Worm (Caenorhabditis elegans): Measurements from ENCODE around the gene sre-40.

sre-40 gene

DNA sequence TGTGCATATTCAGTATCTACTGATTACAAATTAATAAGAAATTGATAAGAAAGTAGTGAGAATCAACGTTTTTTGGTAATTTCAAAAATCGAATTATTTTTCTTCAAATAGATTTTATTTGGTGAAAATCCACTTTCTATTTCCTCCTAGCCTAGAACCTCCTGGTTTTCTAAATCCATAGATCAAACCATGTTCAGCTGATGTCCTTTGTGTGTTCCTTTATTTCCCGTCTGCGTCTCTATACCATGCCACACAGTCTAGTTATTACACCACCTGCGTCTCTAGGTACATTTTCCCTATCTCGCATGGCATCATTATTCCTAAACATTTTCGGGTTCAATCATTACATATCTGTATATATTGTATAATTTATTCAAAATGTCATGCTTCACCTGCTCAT lies 9.5 kb upstream of the sre-40 start, which contains the start of gene F10G7.5:
Gene F10G7.5, plus strand, starts transcription at position 286 of the 400 bp plus-strand sequence.
- TF ChIP-seq pes-1 (GFP tag; IDR thresholded peaks at IDR 0.05) (no peak), F13C5.2 (tag; optimal IDR thresholded peaks at IDR 0.05) (no peak), hnd-1 (tag; optimal IDR thresholded peaks at IDR 0.05) (no peak), hmg-4 (GFP tag; optimal IDR thresholded peaks at IDR 0.05) (no peak), sea-1 (GFP tag; conservative IDR thresholded peaks at IDR 0.05) (no peak), ceh-36 (tag; optimal IDR thresholded peaks at IDR 0.05) (no peak), ets-7 (tag; optimal IDR thresholded peaks at IDR 0.05) (no peak), tra-4 (tag; optimal IDR thresholded peaks at IDR 0.05) (no peak), hmbx-1 (tag; optimal IDR thresholded peaks at IDR 0.05) (no peak), ama-1 (optimal IDR thresholded peaks at IDR 0.05) (no peak), ceh-13 (GFP tag; optimal IDR thresholded peaks at IDR 0.05) (no peak), tbx-11 (GFP tag; IDR thresholded peaks at IDR 0.05) (no peak), scrt-1 (GFP tag; IDR thresholded peaks at IDR 0.05) (no peak)

DNA sequence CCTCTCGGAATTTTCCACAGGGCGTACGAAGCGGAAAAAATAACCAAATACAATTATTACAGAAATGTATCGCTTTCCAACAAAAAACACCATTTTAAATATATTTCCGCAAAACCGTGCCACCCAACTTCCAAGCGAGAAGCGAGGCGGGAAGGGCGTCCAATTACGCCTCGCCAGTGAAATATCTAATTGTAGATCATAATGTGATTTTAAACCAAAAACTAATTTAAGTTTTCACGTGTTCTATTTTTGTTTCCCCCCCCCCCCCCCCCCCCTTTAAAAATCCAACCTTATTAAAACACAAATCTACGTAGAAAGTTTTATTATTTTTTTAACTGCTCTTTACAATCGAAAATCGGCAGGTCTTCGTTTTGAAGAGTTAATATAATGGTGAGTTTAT lies 5.9 kb upstream of the sre-40 start, which contains the start of gene F10G7.12:
Gene F10G7.12, plus strand, starts transcription at position 301 of the 400 bp plus-strand sequence.
- no peak for TF ChIP-seq F13C5.2 (tag; optimal IDR thresholded peaks at IDR 0.05)
- TF ChIP-seq sea-1 (GFP tag; conservative IDR thresholded peaks at IDR 0.05) = no peak
- TF ChIP-seq flt-1 (GFP tag; IDR thresholded peaks at IDR 0.05) = no peak
- TF ChIP-seq B0310.2 (tag; optimal IDR thresholded peaks at IDR 0.05) = no peak
- no peak for TF ChIP-seq ceh-36 (tag; optimal IDR thresholded peaks at IDR 0.05)
- TF ChIP-seq tbx-37 (GFP tag; conservative IDR thresholded peaks at IDR 0.05) = no peak
- TF ChIP-seq tbx-11 (GFP tag; IDR thresholded peaks at IDR 0.05) = no peak
- no peak for TF ChIP-seq hnd-1 (tag; optimal IDR thresholded peaks at IDR 0.05)
- TF ChIP-seq ama-1 (optimal IDR thresholded peaks at IDR 0.05) = no peak
- TF ChIP-seq ets-7 (tag; optimal IDR thresholded peaks at IDR 0.05) = no peak
- TF ChIP-seq scrt-1 (GFP tag; IDR thresholded peaks at IDR 0.05) = no peak
- TF ChIP-seq hmbx-1 (tag; optimal IDR thresholded peaks at IDR 0.05) = no peak
- TF ChIP-seq tra-4 (tag; optimal IDR thresholded peaks at IDR 0.05) = no peak
- no peak for TF ChIP-seq ceh-13 (GFP tag; optimal IDR thresholded peaks at IDR 0.05)
- no peak for TF ChIP-seq aly-1 (tag; optimal IDR thresholded peaks at IDR 0.05)
- no peak for TF ChIP-seq pes-1 (GFP tag; IDR thresholded peaks at IDR 0.05)
- TF ChIP-seq hmg-4 (GFP tag; optimal IDR thresholded peaks at IDR 0.05) = no peak

DNA sequence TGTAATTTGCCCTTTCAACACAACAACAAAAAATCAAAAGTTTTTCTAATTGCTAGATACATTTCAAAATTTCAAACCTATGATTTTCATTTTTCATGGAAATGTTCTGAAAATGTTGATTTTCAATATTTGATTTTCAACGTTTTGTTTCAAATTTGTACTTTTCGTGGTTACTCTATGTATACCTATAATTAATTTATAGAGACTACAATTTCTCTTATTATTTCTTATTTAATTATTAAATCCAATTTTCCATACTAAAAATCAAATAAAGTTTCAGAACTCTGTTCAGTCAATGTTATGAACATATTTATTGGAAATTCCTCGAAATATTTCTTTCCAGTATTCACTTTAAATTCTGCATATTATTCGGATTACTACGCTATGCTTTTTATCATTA lies 3.3 kb upstream of the sre-40 start, which contains the start of gene sre-39:
Gene sre-39, plus strand, starts transcription at position 301 of the 400 bp plus-strand sequence.
- TF ChIP-seq tbx-11 (GFP tag; IDR thresholded peaks at IDR 0.05) = no peak
- TF ChIP-seq tbx-37 (GFP tag; conservative IDR thresholded peaks at IDR 0.05) = no peak
- TF ChIP-seq scrt-1 (GFP tag; IDR thresholded peaks at IDR 0.05) = no peak
- no peak for TF ChIP-seq aly-1 (tag; optimal IDR thresholded peaks at IDR 0.05)
- TF ChIP-seq tra-4 (tag; optimal IDR thresholded peaks at IDR 0.05) = no peak
- TF ChIP-seq sea-1 (GFP tag; conservative IDR thresholded peaks at IDR 0.05) = no peak
- TF ChIP-seq ets-7 (tag; optimal IDR thresholded peaks at IDR 0.05) = no peak
- no peak for TF ChIP-seq ceh-13 (GFP tag; optimal IDR thresholded peaks at IDR 0.05)
- TF ChIP-seq hmg-4 (GFP tag; optimal IDR thresholded peaks at IDR 0.05) = no peak
- no peak for TF ChIP-seq ceh-36 (tag; optimal IDR thresholded peaks at IDR 0.05)
- no peak for TF ChIP-seq ama-1 (optimal IDR thresholded peaks at IDR 0.05)
- TF ChIP-seq hmbx-1 (tag; optimal IDR thresholded peaks at IDR 0.05) = no peak
- no peak for TF ChIP-seq B0310.2 (tag; optimal IDR thresholded peaks at IDR 0.05)
- no peak for TF ChIP-seq pes-1 (GFP tag; IDR thresholded peaks at IDR 0.05)
- TF ChIP-seq F13C5.2 (tag; optimal IDR thresholded peaks at IDR 0.05) = no peak
- TF ChIP-seq flt-1 (GFP tag; IDR thresholded peaks at IDR 0.05) = no peak
- no peak for TF ChIP-seq hnd-1 (tag; optimal IDR thresholded peaks at IDR 0.05)

DNA sequence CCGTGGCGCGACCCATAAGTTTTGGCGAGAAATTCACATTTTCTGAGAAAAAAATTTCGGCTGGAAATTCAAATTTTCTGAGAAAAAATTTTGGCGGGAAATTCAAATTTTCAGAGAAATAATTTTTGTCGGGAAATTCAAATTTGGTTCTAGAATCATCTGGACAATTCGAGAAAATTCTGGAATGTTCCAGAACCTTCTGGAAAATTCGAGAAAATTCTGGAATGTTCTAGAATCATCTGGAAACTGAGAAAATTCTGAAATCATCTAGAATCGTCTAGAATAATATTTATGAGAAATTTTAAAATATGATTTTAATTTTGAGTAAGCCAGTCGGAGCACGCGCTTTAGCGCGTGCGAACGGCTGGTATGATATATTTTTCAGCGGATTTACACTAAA lies 1.3 kb upstream of the sre-40 start:
- TF ChIP-seq ets-7 (tag; optimal IDR thresholded peaks at IDR 0.05) (no peak), flt-1 (GFP tag; IDR thresholded peaks at IDR 0.05) (no peak), hmg-4 (GFP tag; optimal IDR thresholded peaks at IDR 0.05) (no peak), ceh-36 (tag; optimal IDR thresholded peaks at IDR 0.05) (no peak), sea-1 (GFP tag; conservative IDR thresholded peaks at IDR 0.05) (no peak), hmbx-1 (tag; optimal IDR thresholded peaks at IDR 0.05) (no peak), F13C5.2 (tag; optimal IDR thresholded peaks at IDR 0.05) (no peak), tbx-11 (GFP tag; IDR thresholded peaks at IDR 0.05) (no peak), B0310.2 (tag; optimal IDR thresholded peaks at IDR 0.05) (no peak), tra-4 (tag; optimal IDR thresholded peaks at IDR 0.05) (no peak), ama-1 (optimal IDR thresholded peaks at IDR 0.05) (no peak)

DNA sequence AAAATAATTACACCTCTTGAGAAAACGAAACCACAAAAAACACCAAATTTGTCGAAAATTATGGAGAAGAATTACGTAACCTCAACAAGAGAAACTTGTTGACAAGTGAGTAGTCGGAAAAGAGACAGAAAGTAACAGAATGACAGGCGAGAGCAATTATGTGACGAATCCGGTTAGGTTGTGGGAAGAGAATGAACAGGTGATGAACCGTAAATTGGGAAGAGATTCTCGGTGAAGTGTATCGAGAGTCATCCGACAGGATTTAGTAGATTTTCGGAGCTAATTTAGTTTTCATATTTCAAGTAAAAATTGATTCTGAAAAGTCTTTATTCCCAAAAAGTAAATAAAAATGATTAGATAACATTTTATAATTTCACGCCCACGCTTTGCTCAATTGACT lies 2.2 kb downstream of the sre-40 start, which contains the start of gene T05A7.7:
Gene T05A7.7, minus strand, starts transcription at position 101 of the 400 bp plus-strand sequence.
- no peak for TF ChIP-seq tbx-11 (GFP tag; IDR thresholded peaks at IDR 0.05)
- no peak for TF ChIP-seq hmbx-1 (tag; optimal IDR thresholded peaks at IDR 0.05)
- no peak for TF ChIP-seq scrt-1 (GFP tag; IDR thresholded peaks at IDR 0.05)

DNA sequence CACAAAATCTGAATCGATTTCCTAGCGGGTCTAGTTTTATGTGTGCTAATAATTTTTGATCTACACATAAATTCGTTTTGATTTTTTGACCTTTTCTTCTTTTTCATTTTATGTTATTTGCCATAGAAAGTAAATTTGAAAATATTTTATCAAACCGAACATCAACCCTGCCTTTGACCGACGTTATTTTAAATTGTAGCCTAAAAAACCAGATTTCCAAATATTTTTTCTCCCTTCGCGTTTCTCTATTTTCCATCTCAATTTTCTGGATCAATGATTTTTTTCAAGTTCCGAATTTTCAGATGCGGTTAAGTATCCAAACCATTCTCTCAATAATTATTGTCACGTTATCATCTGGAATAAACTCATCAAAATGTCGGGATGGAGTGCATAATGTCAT lies 5.7 kb downstream of the sre-40 start, which contains the start of gene T05A7.1:
Gene T05A7.1, plus strand, starts transcription at position 301 of the 400 bp plus-strand sequence.
- TF ChIP-seq ets-7 (tag; optimal IDR thresholded peaks at IDR 0.05) (no peak), scrt-1 (GFP tag; IDR thresholded peaks at IDR 0.05) (no peak), sea-1 (GFP tag; conservative IDR thresholded peaks at IDR 0.05) (no peak), ama-1 (optimal IDR thresholded peaks at IDR 0.05) (no peak), tbx-11 (GFP tag; IDR thresholded peaks at IDR 0.05) (no peak), ceh-36 (tag; optimal IDR thresholded peaks at IDR 0.05) (no peak), hnd-1 (tag; optimal IDR thresholded peaks at IDR 0.05) (no peak), ceh-13 (GFP tag; optimal IDR thresholded peaks at IDR 0.05) (no peak), F13C5.2 (tag; optimal IDR thresholded peaks at IDR 0.05) (no peak), flt-1 (GFP tag; IDR thresholded peaks at IDR 0.05) (no peak), aly-1 (tag; optimal IDR thresholded peaks at IDR 0.05) (no peak), hmbx-1 (tag; optimal IDR thresholded peaks at IDR 0.05) (no peak), B0310.2 (tag; optimal IDR thresholded peaks at IDR 0.05) (no peak), tbx-37 (GFP tag; conservative IDR thresholded peaks at IDR 0.05) (no peak), hmg-4 (GFP tag; optimal IDR thresholded peaks at IDR 0.05) (no peak)

DNA sequence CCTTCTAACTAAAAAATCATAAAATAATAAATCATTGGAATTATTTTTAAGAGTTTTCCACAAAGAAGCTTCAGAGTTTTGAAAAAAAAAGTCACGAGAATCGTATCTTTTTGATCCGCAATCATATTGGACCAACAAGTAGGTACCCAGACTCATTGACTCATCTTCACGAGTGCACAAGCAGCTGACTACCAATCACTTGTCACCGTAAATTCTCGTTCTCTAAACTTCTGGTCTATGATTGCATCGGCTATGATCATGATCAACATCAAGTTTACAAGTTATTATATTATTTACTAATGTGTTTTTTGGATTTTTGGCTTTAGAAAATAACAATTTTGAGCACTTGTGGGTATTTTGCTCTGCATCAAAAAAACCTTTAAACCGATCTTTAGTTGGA lies 7.4 kb downstream of the sre-40 start:
- TF ChIP-seq scrt-1 (GFP tag; IDR thresholded peaks at IDR 0.05) (no peak), ceh-36 (tag; optimal IDR thresholded peaks at IDR 0.05) (no peak), tbx-37 (GFP tag; conservative IDR thresholded peaks at IDR 0.05) (no peak), F13C5.2 (tag; optimal IDR thresholded peaks at IDR 0.05) (no peak), ceh-13 (GFP tag; optimal IDR thresholded peaks at IDR 0.05) (no peak), hmg-4 (GFP tag; optimal IDR thresholded peaks at IDR 0.05) (no peak), tbx-11 (GFP tag; IDR thresholded peaks at IDR 0.05) (no peak), hmbx-1 (tag; optimal IDR thresholded peaks at IDR 0.05) (no peak), ama-1 (optimal IDR thresholded peaks at IDR 0.05) (no peak), ets-7 (tag; optimal IDR thresholded peaks at IDR 0.05) (no peak), B0310.2 (tag; optimal IDR thresholded peaks at IDR 0.05) (no peak), aly-1 (tag; optimal IDR thresholded peaks at IDR 0.05) (no peak), sea-1 (GFP tag; conservative IDR thresholded peaks at IDR 0.05) (no peak), pes-1 (GFP tag; IDR thresholded peaks at IDR 0.05) (no peak), flt-1 (GFP tag; IDR thresholded peaks at IDR 0.05) (no peak), tra-4 (tag; optimal IDR thresholded peaks at IDR 0.05) (no peak)
